Fruit fly (Drosophila melanogaster) whole organism: ENCODE results near the gene CG42671.

ENCODE experiments used
- Dll ChIP-seq: fragments of >200 bp; optimal IDR thresholded peaks from 2 replicates; lab custom pipeline; 2017
- pan ChIP-seq: fragments of >200 bp; optimal IDR thresholded peaks from 2 replicates; lab custom pipeline; 2017
- psq ChIP-seq: fragments of >200 bp; optimal IDR thresholded peaks from 2 replicates; lab custom pipeline; 2017
- usp ChIP-seq: fragments of >200 bp; optimal IDR thresholded peaks from 2 replicates; lab custom pipeline; 2017; ENCODE audit warnings: missing biosample characterization, missing genetic modification characterization, mixed read lengths

DNA sequence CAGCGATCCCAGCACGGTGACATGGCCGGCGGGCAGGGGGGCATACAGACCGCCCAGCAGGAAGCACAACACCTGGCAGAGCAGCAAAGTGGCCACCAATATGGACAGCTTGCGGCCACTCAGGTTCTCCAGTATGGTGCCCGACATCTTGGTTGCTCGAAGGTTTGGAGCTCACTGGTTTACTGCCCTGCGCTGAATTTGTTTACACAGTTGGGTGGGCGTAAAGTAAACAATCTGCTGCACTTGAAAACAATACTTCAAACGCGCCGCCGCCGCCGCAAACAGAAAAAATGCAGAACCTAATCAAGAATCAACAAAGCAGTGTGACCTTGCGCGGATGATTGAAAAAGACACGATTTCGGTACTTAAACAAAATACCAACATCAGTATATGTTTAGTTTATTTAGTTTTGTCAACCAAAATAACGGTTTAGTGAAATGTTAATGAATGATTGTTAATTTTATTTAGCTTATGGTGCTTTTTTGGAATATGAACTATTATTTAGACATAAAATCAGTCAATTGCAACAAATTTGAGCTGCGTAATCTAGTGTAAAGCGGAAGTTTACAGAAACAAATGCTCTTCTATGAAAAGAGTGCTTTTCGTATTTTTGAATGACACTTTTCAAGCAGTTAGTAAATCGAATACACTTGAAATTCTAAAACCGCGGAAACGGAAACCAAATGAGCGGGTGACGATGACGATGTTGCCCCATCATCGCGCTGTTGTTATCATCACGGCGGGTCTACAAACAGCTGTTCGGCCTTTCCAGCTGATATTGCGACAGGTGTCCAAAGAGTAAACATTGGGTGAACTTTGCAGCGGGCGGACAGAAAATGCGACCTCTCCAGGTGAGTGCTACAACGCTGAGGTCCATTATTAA is 44.8 kb upstream of the CG42671 start, which contains the start of the genes wls and Adck5:
- peak; percentile 52 for TF ChIP-seq pan (lab: Kevin White, UChicago)
- no peak for TF ChIP-seq usp
- no peak for TF ChIP-seq Dll (lab: Kevin White, UChicago)
- no peak for TF ChIP-seq psq
